Fruit fly (Drosophila melanogaster) whole organism, embryonic: ENCODE data around the gene prd1.

ENCODE experiments used
- BEAF-32 ChIP-seq: fragments of 200-800 bp; sonication (Bioruptor generic); optimal IDR thresholded peaks from 3 replicates; lab custom pipeline; 2017; ENCODE audit warnings: missing biosample characterization, missing genetic modification characterization, mild to moderate bottlenecking, moderate library complexity, missing genetic modification reagents
- Bdp1 ChIP-seq: fragments of 200-800 bp; sonication (Bioruptor generic); optimal IDR thresholded peaks from 3 replicates; lab custom pipeline; 2016; ENCODE audit warnings: missing biosample characterization, missing genetic modification characterization
- CG10267 ChIP-seq: fragments of 200-800 bp; sonication (Bioruptor generic); optimal IDR thresholded peaks from 2 replicates; lab custom pipeline; 2018; ENCODE audit warnings: missing biosample characterization, mild to moderate bottlenecking, missing genetic modification characterization, moderate library complexity
- CG10462 ChIP-seq: fragments of 200-800 bp; sonication (Bioruptor generic); optimal IDR thresholded peaks from 2 replicates; lab custom pipeline; 2016; ENCODE audit warnings: missing biosample characterization, missing genetic modification characterization
- CG11398 ChIP-seq: fragments of 200-800 bp; sonication (Bioruptor generic); optimal IDR thresholded peaks from 2 replicates; lab custom pipeline; 2016; ENCODE audit warnings: missing biosample characterization, missing genetic modification characterization
- CG11456 ChIP-seq: fragments of 200-800 bp; sonication (Bioruptor generic); IDR thresholded peaks from 3 replicates; pipeline ENCODE4 v1.3.6; 2022; ENCODE audit warnings: missing biosample characterization, missing genetic modification characterization
- CG16813 ChIP-seq: fragments of 200-800 bp; sonication (Bioruptor generic); IDR thresholded peaks from 3 replicates; pipeline ENCODE4 v1.3.6; 2022; ENCODE audit warnings: missing biosample characterization, missing genetic modification characterization; ENCODE audit not compliant: partially characterized antibody
- CG1832 ChIP-seq: fragments of 200-800 bp; sonication (Bioruptor generic); optimal IDR thresholded peaks from 2 replicates; lab custom pipeline; 2017; ENCODE audit warnings: missing biosample characterization, mild to moderate bottlenecking, missing genetic modification characterization, inconsistent platforms
- CG4707 ChIP-seq: fragments of 200-800 bp; sonication (Bioruptor generic); optimal IDR thresholded peaks from 2 replicates; lab custom pipeline; 2018; ENCODE audit warnings: missing biosample characterization, mild to moderate bottlenecking, missing genetic modification characterization, moderate library complexity
- CG5245 ChIP-seq: fragments of 200-800 bp; sonication (Bioruptor generic); optimal IDR thresholded peaks from 3 replicates; lab custom pipeline; 2016; ENCODE audit warnings: missing biosample characterization, missing genetic modification characterization
- CG8290 ChIP-seq, 3 experiments: fragments of 200-800 bp; sonication (Bioruptor generic); optimal IDR thresholded peaks; 2 replicates each; lab custom pipeline; 2016 to 2019; ENCODE audit warnings: missing biosample characterization in 3 of 3, missing genetic modification characterization in 3 of 3, mild to moderate bottlenecking in 2 of 3, moderate library complexity in 1 of 3
- CG8359 ChIP-seq: fragments of 200-800 bp; sonication (Bioruptor generic); optimal IDR thresholded peaks from 2 replicates; lab custom pipeline; 2017; ENCODE audit warnings: missing biosample characterization, mild to moderate bottlenecking, missing genetic modification characterization, borderline replicate concordance
- CG9817 ChIP-seq: fragments of 200-800 bp; sonication (Bioruptor generic); optimal IDR thresholded peaks from 2 replicates; lab custom pipeline; 2018; ENCODE audit warnings: missing biosample characterization, mild to moderate bottlenecking, missing genetic modification characterization, moderate library complexity
- CG9876 ChIP-seq: fragments of 200-800 bp; sonication (Bioruptor generic); optimal IDR thresholded peaks from 2 replicates; lab custom pipeline; 2016; ENCODE audit warnings: missing biosample characterization, missing genetic modification characterization
- CoRest ChIP-seq: fragments of 200-800 bp; sonication (Bioruptor generic); optimal IDR thresholded peaks from 3 replicates; lab custom pipeline; 2018; ENCODE audit warnings: missing biosample characterization, mild to moderate bottlenecking, missing genetic modification characterization, moderate library complexity
- D19A ChIP-seq: fragments of 200-800 bp; optimal IDR thresholded peaks from 3 replicates; lab custom pipeline; 2019; ENCODE audit warnings: missing biosample characterization, mild to moderate bottlenecking, missing genetic modification characterization, moderate library complexity
- Dad ChIP-seq: fragments of 200-800 bp; sonication (Bioruptor generic); optimal IDR thresholded peaks from 3 replicates; lab custom pipeline; 2016; ENCODE audit warnings: missing biosample characterization, missing genetic modification characterization
- Elba2 ChIP-seq: fragments of 200-800 bp; sonication (Bioruptor generic); optimal IDR thresholded peaks from 3 replicates; lab custom pipeline; 2016; ENCODE audit warnings: missing biosample characterization, missing genetic modification characterization
- Hmr ChIP-seq: fragments of 200-800 bp; sonication (Bioruptor generic); optimal IDR thresholded peaks from 3 replicates; lab custom pipeline; 2017; ENCODE audit warnings: mild to moderate bottlenecking, missing biosample characterization, missing genetic modification reagents, missing genetic modification characterization
- Kr ChIP-seq: fragments of 200-800 bp; sonication (Bioruptor generic); optimal IDR thresholded peaks from 2 replicates; lab custom pipeline; 2017; ENCODE audit warnings: missing biosample characterization, mild to moderate bottlenecking, missing genetic modification characterization
- Med ChIP-seq: fragments of 200-800 bp; sonication (Bioruptor generic); peaks from one replicate; lab custom pipeline; 2016; ENCODE audit warnings: missing biosample characterization, missing genetic modification characterization, mild to moderate bottlenecking, inconsistent platforms, moderate library complexity
- Ptx1 ChIP-seq: fragments of 200-800 bp; sonication (Bioruptor generic); IDR thresholded peaks from 2 replicates; pipeline ENCODE4 v1.3.6; 2022; ENCODE audit warnings: missing biosample characterization, missing genetic modification characterization
- Vsx1 ChIP-seq: fragments of 200-800 bp; sonication (Bioruptor generic); optimal IDR thresholded peaks from 2 replicates; lab custom pipeline; 2017; ENCODE audit warnings: missing biosample characterization, mild to moderate bottlenecking, missing genetic modification characterization, missing genetic modification reagents
- al ChIP-seq: fragments of 200-800 bp; sonication (Bioruptor generic); IDR thresholded peaks from 2 replicates; pipeline ENCODE4 v1.3.6; 2022; ENCODE audit warnings: missing biosample characterization, missing genetic modification characterization
- az2 ChIP-seq: fragments of 200-800 bp; sonication (Bioruptor generic); optimal IDR thresholded peaks from 3 replicates; lab custom pipeline; 2016; ENCODE audit warnings: missing biosample characterization, missing genetic modification characterization
- bigmax ChIP-seq: fragments of 200-800 bp; sonication (Bioruptor generic); optimal IDR thresholded peaks from 2 replicates; lab custom pipeline; 2018; ENCODE audit warnings: missing biosample characterization, mild to moderate bottlenecking, missing genetic modification characterization
- ci ChIP-seq: fragments of 200-800 bp; sonication (Bioruptor generic); IDR thresholded peaks from 3 replicates; pipeline ENCODE4 v1.3.6; 2022; ENCODE audit warnings: missing biosample characterization, missing genetic modification characterization
- corto ChIP-seq: fragments of 200-800 bp; sonication (Bioruptor generic); optimal IDR thresholded peaks from 2 replicates; lab custom pipeline; 2016; ENCODE audit warnings: missing biosample characterization, mild to moderate bottlenecking, missing genetic modification characterization, moderate library complexity
- dati ChIP-seq: fragments of 200-800 bp; sonication (Bioruptor generic); IDR thresholded peaks from 2 replicates; pipeline ENCODE4 v1.3.6; 2022; ENCODE audit warnings: missing biosample characterization, missing genetic modification characterization
- emc ChIP-seq: fragments of 200-800 bp; sonication (Bioruptor generic); optimal IDR thresholded peaks from 2 replicates; lab custom pipeline; 2016; ENCODE audit warnings: missing biosample characterization, missing genetic modification characterization
- esg ChIP-seq: fragments of 200-800 bp; sonication (Bioruptor generic); conservative IDR thresholded peaks from 2 replicates; pipeline ENCODE4 v1.3.6; 2022; ENCODE audit warnings: missing biosample characterization, missing genetic modification characterization
- fd64A ChIP-seq: fragments of 200-800 bp; sonication (Bioruptor generic); optimal IDR thresholded peaks from 3 replicates; lab custom pipeline; 2018; ENCODE audit warnings: missing biosample characterization, mild to moderate bottlenecking, missing genetic modification characterization
- her ChIP-seq: fragments of 200-800 bp; sonication (Bioruptor generic); optimal IDR thresholded peaks from 2 replicates; lab custom pipeline; 2016; ENCODE audit warnings: missing biosample characterization, missing genetic modification characterization
- kni ChIP-seq: fragments of 200-800 bp; sonication (Bioruptor generic); optimal IDR thresholded peaks from 3 replicates; lab custom pipeline; 2017; ENCODE audit warnings: mild to moderate bottlenecking, missing biosample characterization, missing genetic modification reagents, missing genetic modification characterization
- nmo ChIP-seq: fragments of 200-800 bp; sonication (Bioruptor generic); optimal IDR thresholded peaks from 2 replicates; lab custom pipeline; 2018; ENCODE audit warnings: missing biosample characterization, mild to moderate bottlenecking, missing genetic modification characterization, moderate library complexity
- onecut ChIP-seq: fragments of 200-800 bp; sonication (Bioruptor generic); IDR thresholded peaks from 2 replicates; pipeline ENCODE4 v1.3.6; 2022; ENCODE audit warnings: missing biosample characterization, missing genetic modification characterization
- pfk ChIP-seq: fragments of 200-800 bp; sonication (Bioruptor generic); optimal IDR thresholded peaks from 2 replicates; lab custom pipeline; 2018; ENCODE audit warnings: missing biosample characterization, mild to moderate bottlenecking, missing genetic modification characterization, moderate library complexity
- row ChIP-seq: fragments of 200-800 bp; sonication (Bioruptor generic); IDR thresholded peaks from 3 replicates; pipeline ENCODE4 v1.3.6; 2022; ENCODE audit warnings: missing biosample characterization, missing genetic modification characterization
- salm ChIP-seq: fragments of 200-800 bp; sonication (Bioruptor generic); optimal IDR thresholded peaks from 2 replicates; lab custom pipeline; 2018; ENCODE audit warnings: missing biosample characterization, mild to moderate bottlenecking, missing genetic modification characterization
- sima ChIP-seq: fragments of 200-800 bp; sonication (Bioruptor generic); optimal IDR thresholded peaks from 2 replicates; lab custom pipeline; 2016; ENCODE audit warnings: missing biosample characterization, missing genetic modification characterization
- unpg ChIP-seq: fragments of 200-800 bp; sonication (Bioruptor generic); optimal IDR thresholded peaks from 3 replicates; lab custom pipeline; 2018; ENCODE audit warnings: missing biosample characterization, mild to moderate bottlenecking, missing genetic modification characterization, moderate library complexity
- vfl ChIP-seq: fragments of 200-800 bp; sonication (Bioruptor generic); optimal IDR thresholded peaks from 2 replicates; lab custom pipeline; 2016; ENCODE audit warnings: missing biosample characterization, missing genetic modification characterization
- wek ChIP-seq: fragments of 200-800 bp; sonication (Bioruptor generic); optimal IDR thresholded peaks from 3 replicates; lab custom pipeline; 2018; ENCODE audit warnings: missing biosample characterization, mild to moderate bottlenecking, missing genetic modification characterization, moderate library complexity
- zfh1 ChIP-seq: fragments of 200-800 bp; sonication (Bioruptor generic); IDR thresholded peaks from 3 replicates; pipeline ENCODE4 v1.3.6; 2022; ENCODE audit warnings: missing biosample characterization, missing genetic modification characterization
- zfh2 ChIP-seq: fragments of 200-800 bp; sonication (Bioruptor generic); optimal IDR thresholded peaks from 2 replicates; lab custom pipeline; 2016; ENCODE audit warnings: missing biosample characterization, missing genetic modification characterization

The prd1 gene

DNA sequence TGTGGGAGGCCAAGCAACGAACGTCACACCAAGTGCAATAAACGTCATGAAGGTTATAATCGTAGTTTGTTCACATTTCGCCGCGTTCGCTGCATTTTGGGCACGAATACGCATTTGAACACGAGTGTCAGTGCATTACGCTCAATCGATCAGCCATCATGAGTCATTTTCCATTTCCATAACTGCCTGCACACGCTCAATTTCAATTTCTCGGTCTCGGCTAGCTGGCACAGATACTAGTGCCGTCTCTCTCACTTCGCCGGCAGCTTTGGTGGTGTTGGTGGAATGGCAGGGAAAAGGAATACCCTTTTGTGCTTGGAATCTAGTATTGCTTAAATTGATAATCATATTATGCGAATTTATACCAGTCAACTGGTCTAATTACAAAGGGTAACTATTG lies 25.1 kb downstream of the prd1 start:
- peak; percentile 16 for TF ChIP-seq Med (GFP tag; lab: Kevin White, UChicago)
- no peak for TF ChIP-seq CG8359 (GFP tag; lab: Kevin White, UChicago)
- no peak for TF ChIP-seq dati
- no peak for TF ChIP-seq CG10267 (tag; lab: Kevin White, UChicago)
- TF ChIP-seq ci (GFP tag; lab: Robert Waterston, UW) = no peak
- no peak for TF ChIP-seq Kr (GFP tag; lab: Kevin White, UChicago)
- no peak for TF ChIP-seq az2 (GFP tag; lab: Kevin White, UChicago)
- TF ChIP-seq CG8290 (GFP tag; optimal IDR thresholded peaks at IDR 0.05; lab: Kevin White, UChicago) = no peak
- TF ChIP-seq CG8290 (tag; optimal IDR thresholded peaks at IDR 0.05; lab: Kevin White, UChicago) = peak in 1 of 2 experiments; percentile 22
- peak; percentile 41 for TF ChIP-seq wek
- TF ChIP-seq onecut (GFP tag; lab: Robert Waterston, UW) = peak; percentile 40
- TF ChIP-seq zfh2 = no peak
- TF ChIP-seq CoRest (tag; lab: Kevin White, UChicago) = no peak
- no peak for TF ChIP-seq nmo
- no peak for TF ChIP-seq CG11456
- TF ChIP-seq emc (GFP tag; lab: Kevin White, UChicago) = no peak
- TF ChIP-seq al (GFP tag; lab: Robert Waterston, UW) = no peak
- no peak for TF ChIP-seq Dad (GFP tag; lab: Kevin White, UChicago)
- no peak for TF ChIP-seq CG16813
- TF ChIP-seq salm = no peak
- TF ChIP-seq fd64A (GFP tag; lab: Kevin White, UChicago) = no peak
- TF ChIP-seq Vsx1 (GFP tag; lab: Kevin White, UChicago) = no peak
- no peak for TF ChIP-seq Bdp1 (GFP tag; lab: Kevin White, UChicago)
- TF ChIP-seq pfk (GFP tag; lab: Kevin White, UChicago) = peak; percentile 47
- no peak for TF ChIP-seq kni (GFP tag; lab: Kevin White, UChicago)
- peak; percentile 34 for TF ChIP-seq D19A
- TF ChIP-seq unpg = no peak
- TF ChIP-seq vfl (GFP tag; lab: Kevin White, UChicago) = no peak
- no peak for TF ChIP-seq sima (GFP tag; lab: Kevin White, UChicago)
- TF ChIP-seq BEAF-32 (GFP tag; lab: Kevin White, UChicago) = peak; percentile 26
- TF ChIP-seq corto (GFP tag; lab: Kevin White, UChicago) = no peak
- no peak for TF ChIP-seq Ptx1 (GFP tag; lab: Robert Waterston, UW)
- TF ChIP-seq CG9817 = no peak
- TF ChIP-seq Hmr (GFP tag; lab: Kevin White, UChicago) = no peak
- TF ChIP-seq zfh1 (GFP tag; lab: Robert Waterston, UW) = no peak
- no peak for TF ChIP-seq CG11398 (GFP tag; lab: Kevin White, UChicago)
- peak; percentile 77 for TF ChIP-seq Elba2 (GFP tag; lab: Kevin White, UChicago)
- TF ChIP-seq CG10462 (GFP tag; lab: Kevin White, UChicago) = no peak
- TF ChIP-seq row (GFP tag; lab: Robert Waterston, UW) = no peak
- TF ChIP-seq CG1832 (GFP tag; lab: Kevin White, UChicago) = peak; percentile 31
- TF ChIP-seq bigmax (GFP tag; lab: Kevin White, UChicago) = no peak
- no peak for TF ChIP-seq CG4707 (GFP tag; lab: Kevin White, UChicago)
- TF ChIP-seq her = no peak
- TF ChIP-seq CG5245 (GFP tag; lab: Kevin White, UChicago) = no peak
- no peak for TF ChIP-seq CG9876 (GFP tag; lab: Kevin White, UChicago)
- no peak for TF ChIP-seq esg (GFP tag; lab: Robert Waterston, UW)
